Worm (Caenorhabditis elegans) whole organism, L4 larva: ENCODE data around the gene C45B2.1.

Experiments used
- F10B5.3 ChIP-seq: sonication (generic microtip); optimal IDR thresholded peaks from 2 replicates; lab custom pipeline; 2016; ENCODE audit warnings: mild to moderate bottlenecking, missing genetic modification characterization, missing compliant biosample characterization
- F26F4.8 ChIP-seq: fragments of 200-800 bp; sonication (Bioruptor generic); conservative IDR thresholded peaks from 2 replicates; pipeline ENCODE4 v1.3.6; 2022; ENCODE audit warnings: missing genetic modification characterization, missing compliant biosample characterization
- F49E8.2 ChIP-seq: sonication (generic microtip); optimal IDR thresholded peaks from 2 replicates; lab custom pipeline; 2016; ENCODE audit warnings: missing compliant biosample characterization, mild to moderate bottlenecking, missing genetic modification characterization, borderline replicate concordance
- Y5F2A.4 ChIP-seq: fragments of 200-800 bp; sonication (Bioruptor generic); optimal IDR thresholded peaks from 2 replicates; lab custom pipeline; 2018; ENCODE audit warnings: mild to moderate bottlenecking, missing genetic modification characterization, missing compliant biosample characterization
- aha-1 ChIP-seq: fragments of 150-350 bp; peaks from one replicate; lab custom pipeline; 2014; ENCODE audit warnings: missing biosample characterization, missing genetic modification characterization
- aly-2 ChIP-seq: sonication (generic microtip); optimal IDR thresholded peaks from 2 replicates; lab custom pipeline; 2018; ENCODE audit warnings: missing biosample characterization, missing genetic modification characterization
- attf-4 ChIP-seq: sonication (generic microtip); optimal IDR thresholded peaks from 3 replicates; lab custom pipeline; 2017; ENCODE audit warnings: missing biosample characterization, missing genetic modification characterization
- ceh-28 ChIP-seq: fragments of 150-350 bp; optimal IDR thresholded peaks from 2 replicates; lab custom pipeline; 2014; ENCODE audit warnings: missing biosample characterization, missing genetic modification reagents, missing genetic modification characterization
- ceh-32 ChIP-seq: sonication (generic microtip); optimal IDR thresholded peaks from 2 replicates; lab custom pipeline; 2016; ENCODE audit warnings: mild to moderate bottlenecking, missing genetic modification characterization, missing compliant biosample characterization; ENCODE audit not compliant: poor library complexity
- ces-1 ChIP-seq: fragments of 150-350 bp; sonication (generic microtip); optimal IDR thresholded peaks from 4 replicates; lab custom pipeline; 2014; ENCODE audit warnings: missing biosample characterization, missing genetic modification reagents, missing genetic modification characterization
- daf-16 ChIP-seq, 3 experiments: sonication (generic microtip); optimal IDR thresholded peaks; 2 replicates each; lab custom pipeline; 2016 to 2017; ENCODE audit warnings: missing genetic modification characterization in 3 of 3, missing genetic modification reagents in 3 of 3, mild to moderate bottlenecking in 2 of 3, missing compliant biosample characterization in 2 of 3, missing biosample characterization in 1 of 3, moderate library complexity in 1 of 3
- daf-8 ChIP-seq: fragments of 200-800 bp; sonication (Bioruptor generic); IDR thresholded peaks from 2 replicates; pipeline ENCODE4 v1.3.6; 2022; ENCODE audit warnings: missing genetic modification characterization, missing compliant biosample characterization
- dmd-6 ChIP-seq: fragments of 200-800 bp; sonication (Bioruptor generic); IDR thresholded peaks from 2 replicates; pipeline ENCODE4 v1.3.6; 2022; ENCODE audit warnings: missing genetic modification reagents, missing genetic modification characterization, missing compliant biosample characterization
- egl-27 ChIP-seq: sonication (generic microtip); optimal IDR thresholded peaks from 3 replicates; lab custom pipeline; 2017; ENCODE audit warnings: missing biosample characterization, missing genetic modification reagents, missing genetic modification characterization
- fos-1 ChIP-seq: fragments of 150-350 bp; optimal IDR thresholded peaks from 2 replicates; lab custom pipeline; 2014; ENCODE audit warnings: missing biosample characterization, missing genetic modification characterization
- hlh-11 ChIP-seq: fragments of 200-800 bp; sonication (Bioruptor generic); optimal IDR thresholded peaks from 2 replicates; lab custom pipeline; 2018; ENCODE audit warnings: mild to moderate bottlenecking, missing genetic modification characterization, missing compliant biosample characterization
- lin-15B ChIP-seq: fragments of 150-350 bp; sonication (generic microtip); optimal IDR thresholded peaks from 3 replicates; lab custom pipeline; 2014; ENCODE audit warnings: missing biosample characterization, missing genetic modification characterization
- lir-3 ChIP-seq: sonication (generic microtip); optimal IDR thresholded peaks from 2 replicates; lab custom pipeline; 2016; ENCODE audit warnings: mild to moderate bottlenecking, missing genetic modification characterization, missing compliant biosample characterization
- madf-9 ChIP-seq: fragments of 200-800 bp; sonication (Bioruptor generic); conservative IDR thresholded peaks from 2 replicates; pipeline ENCODE4 v1.3.6; 2022; ENCODE audit warnings: missing genetic modification reagents, missing genetic modification characterization, missing compliant biosample characterization
- mep-1 ChIP-seq: fragments of 150-350 bp; sonication (generic microtip); optimal IDR thresholded peaks from 3 replicates; lab custom pipeline; 2014; ENCODE audit warnings: missing biosample characterization, missing genetic modification characterization
- mes-2 ChIP-seq: sonication (generic microtip); optimal IDR thresholded peaks from 2 replicates; lab custom pipeline; 2016; ENCODE audit warnings: missing genotype, mild to moderate bottlenecking, missing genetic modification characterization, missing compliant biosample characterization; ENCODE audit not compliant: poor library complexity, severe bottlenecking
- nhr-102 ChIP-seq: sonication (generic microtip); optimal IDR thresholded peaks from 2 replicates; lab custom pipeline; 2016; ENCODE audit warnings: mild to moderate bottlenecking, missing genetic modification characterization, moderate library complexity, missing compliant biosample characterization
- nhr-111 ChIP-seq: fragments of 200-800 bp; sonication (Bioruptor generic); optimal IDR thresholded peaks from 2 replicates; lab custom pipeline; 2018; ENCODE audit warnings: mild to moderate bottlenecking, missing genetic modification characterization, missing compliant biosample characterization
- nhr-237 ChIP-seq: sonication (generic microtip); optimal IDR thresholded peaks from 2 replicates; lab custom pipeline; 2017; ENCODE audit warnings: missing biosample characterization, missing genetic modification characterization
- nhr-25 ChIP-seq: sonication (generic microtip); optimal IDR thresholded peaks from 2 replicates; lab custom pipeline; 2017; ENCODE audit warnings: missing genetic modification characterization, mild to moderate bottlenecking, missing compliant biosample characterization, antibody characterized with exemption, moderate library complexity, borderline replicate concordance; ENCODE audit not compliant: insufficient read depth
- nhr-28 ChIP-seq: fragments of 150-350 bp; optimal IDR thresholded peaks from 2 replicates; lab custom pipeline; 2014; ENCODE audit warnings: missing biosample characterization, missing genetic modification characterization
- nhr-48 ChIP-seq: sonication (generic microtip); optimal IDR thresholded peaks from 2 replicates; lab custom pipeline; 2016; ENCODE audit warnings: mild to moderate bottlenecking, missing genetic modification characterization, missing compliant biosample characterization
- nhr-6 ChIP-seq: fragments of 150-350 bp; optimal IDR thresholded peaks from 2 replicates; lab custom pipeline; 2014; ENCODE audit warnings: missing biosample characterization, missing genetic modification characterization
- pha-4 ChIP-seq, 2 experiments: fragments of 150-350 bp in 1 of 2; fragments of 200-800 bp in 1 of 2; sonication (Bioruptor generic) in 1 of 2; IDR thresholded peaks in 1 of 2; optimal IDR thresholded peaks in 1 of 2; 2 replicates each; pipeline versions ENCODE4 v1.3.6 to Lab custom; 2014 to 2022; ENCODE audit warnings: missing genetic modification characterization in 2 of 2, missing genetic modification reagents in 2 of 2, missing biosample characterization in 1 of 2, missing compliant biosample characterization in 1 of 2
- pqm-1 ChIP-seq: sonication (generic microtip); optimal IDR thresholded peaks from 2 replicates; lab custom pipeline; 2017; ENCODE audit warnings: missing biosample characterization, missing genetic modification characterization
- set-16 ChIP-seq: fragments of 200-800 bp; sonication (Bioruptor generic); IDR thresholded peaks from 2 replicates; pipeline ENCODE4 v1.3.6; 2022; ENCODE audit warnings: missing genetic modification reagents, missing genetic modification characterization, missing compliant biosample characterization
- snpc-1.2 ChIP-seq: fragments of 200-800 bp; sonication (Bioruptor generic); IDR thresholded peaks from 2 replicates; pipeline ENCODE4 v1.3.6; 2022; ENCODE audit warnings: missing genetic modification reagents, missing genetic modification characterization, missing compliant biosample characterization
- snpc-4 ChIP-seq: fragments of 150-350 bp; optimal IDR thresholded peaks from 2 replicates; lab custom pipeline; 2014; ENCODE audit warnings: missing biosample characterization, missing genetic modification characterization
- spr-3 ChIP-seq: fragments of 200-800 bp; sonication (Bioruptor generic); optimal IDR thresholded peaks from 2 replicates; lab custom pipeline; 2018; ENCODE audit warnings: mild to moderate bottlenecking, missing genetic modification characterization, missing compliant biosample characterization
- unc-62 ChIP-seq, 3 experiments: fragments of 150-350 bp in 1 of 3; sonication (generic microtip); optimal IDR thresholded peaks in 2 of 3; peaks in 1 of 3; 1 replicate in 1 of 3; 2 replicates in 2 of 3; lab custom pipeline; 2014 to 2017; ENCODE audit warnings: missing biosample characterization in 3 of 3, missing genetic modification characterization in 3 of 3, missing genetic modification reagents in 3 of 3, missing genotype in 1 of 3
- ztf-11 ChIP-seq: fragments of 150-350 bp; optimal IDR thresholded peaks from 2 replicates; lab custom pipeline; 2014; ENCODE audit warnings: missing biosample characterization, missing genetic modification characterization

C45B2.1 gene

DNA sequence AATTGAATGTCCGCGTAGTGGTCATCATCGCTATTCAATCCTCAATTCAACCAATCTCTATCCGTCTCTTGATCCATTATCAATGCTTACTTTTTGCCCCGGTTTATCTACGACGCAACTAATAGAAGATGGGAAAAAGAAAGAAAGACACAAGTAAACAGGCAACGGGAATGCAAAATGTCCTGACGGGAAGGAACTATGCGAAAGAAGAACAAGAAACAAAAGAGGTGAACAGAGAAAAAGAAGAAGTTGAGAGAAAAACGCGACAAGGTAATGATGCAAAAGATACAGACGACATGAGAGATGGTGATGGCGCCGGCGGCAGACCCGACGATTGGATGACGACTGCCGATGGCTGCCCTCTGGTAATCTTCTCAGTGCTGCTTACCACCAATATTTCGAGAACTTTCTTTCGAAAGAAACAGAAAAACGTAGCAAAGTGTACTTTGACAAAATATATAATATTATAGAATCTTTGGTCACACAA lies 43.9 kb upstream of the C45B2.1 start (continued):
- TF ChIP-seq aha-1 (tag; lab: Kevin White, UChicago) (peak; percentile 10), aly-2 (tag; lab: Kevin White, UChicago) (no peak), nhr-111 (no peak), attf-4 (tag; lab: Kevin White, UChicago) (no peak), fos-1 (tag; lab: Kevin White, UChicago) (no peak), dmd-6 (peak; percentile 77; the same call in 1 of the 2 replicates), F49E8.2 (tag; lab: Kevin White, UChicago) (no peak), snpc-1.2 (no peak), ceh-32 (no peak), nhr-48 (tag; lab: Kevin White, UChicago) (peak; percentile 74), set-16 (GFP tag; lab: Robert Waterston, UW) (0 out of 2 replicates have a peak, but pooled peaks have one; percentile 31), F10B5.3 (tag; lab: Kevin White, UChicago) (no peak), ztf-11 (tag; lab: Kevin White, UChicago) (no peak), madf-9 (GFP tag; lab: Robert Waterston, UW) (no peak), daf-8 (GFP tag; lab: Robert Waterston, UW) (no peak), unc-62 (GFP tag; optimal IDR thresholded peaks at IDR 0.05 in 1 of 2; lab: Kevin White, UChicago) (peak in 1 of 2 experiments; percentile 10), unc-62 (tag; optimal IDR thresholded peaks at IDR 0.05; lab: Kevin White, UChicago) (no peak), spr-3 (GFP tag; lab: Kevin White, UChicago) (no peak), ceh-28 (tag; lab: Kevin White, UChicago) (no peak), mep-1 (peak; percentile 86), snpc-4 (tag; lab: Kevin White, UChicago) (no peak), lir-3 (tag; lab: Kevin White, UChicago) (no peak), pqm-1 (peak; percentile 89)

- TF ChIP-seq daf-16 (GFP tag; optimal IDR thresholded peaks at IDR 0.05; lab: Kevin White, UChicago) (no peak), daf-16 (tag; optimal IDR thresholded peaks at IDR 0.05; lab: Kevin White, UChicago) (peak; percentile 74), Y5F2A.4 (no peak), nhr-6 (tag; lab: Kevin White, UChicago) (peak; percentile 45), mes-2 (tag; lab: Kevin White, UChicago) (no peak), aha-1 (tag; lab: Kevin White, UChicago) (peak; percentile 86), pha-4 (GFP tag; IDR thresholded peaks at IDR 0.05; lab: Robert Waterston, UW) (no peak), pha-4 (tag; optimal IDR thresholded peaks at IDR 0.05; lab: Kevin White, UChicago) (no peak), unc-62 (GFP tag; optimal IDR thresholded peaks at IDR 0.05 in 1 of 2; lab: Kevin White, UChicago) (peak in 1 of 2 experiments; percentile 57), unc-62 (tag; optimal IDR thresholded peaks at IDR 0.05; lab: Kevin White, UChicago) (no peak), nhr-28 (tag; lab: Kevin White, UChicago) (peak; percentile 58), ces-1 (GFP tag; lab: Kevin White, UChicago) (no peak)
Measured at ce11 chrX:6043283-6043682, 42.6 kb upstream of the C45B2.1 start.

ce11 chrX:6048508-6048907 lies 37.4 kb upstream of the C45B2.1 start, which contains the start of gene pak-1:
Gene pak-1 (minus strand): TSS chrX:6048608.
- TF ChIP-seq nhr-102 (tag; lab: Kevin White, UChicago) (no peak), nhr-237 (tag; lab: Kevin White, UChicago) (no peak), pqm-1 (no peak), egl-27 (tag; lab: Kevin White, UChicago) (no peak), unc-62 (GFP tag; optimal IDR thresholded peaks at IDR 0.05 in 1 of 2; lab: Kevin White, UChicago) (no peak), unc-62 (tag; optimal IDR thresholded peaks at IDR 0.05; lab: Kevin White, UChicago) (no peak)
- TF ChIP-seq, all 104 proteins: peak for 0

DNA sequence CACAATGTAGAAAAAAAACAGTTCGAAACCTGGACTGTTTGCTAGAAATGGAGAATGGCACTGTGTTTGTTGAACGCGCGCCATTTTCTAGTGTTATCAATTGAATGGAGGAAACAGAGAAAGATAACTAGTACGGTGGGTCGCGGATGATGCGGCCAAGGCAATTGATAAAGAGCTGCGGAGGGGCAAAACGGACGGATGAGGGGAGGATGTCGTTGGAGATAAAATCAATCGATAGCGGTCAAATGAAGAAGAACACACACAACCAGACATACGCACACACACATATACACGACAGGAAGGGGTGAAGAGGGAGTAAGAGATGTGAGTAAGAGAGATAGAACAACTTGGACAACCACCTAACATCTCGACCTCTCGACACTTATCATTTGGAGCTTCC lies 35.8 kb upstream of the C45B2.1 start:
- no peak for TF ChIP-seq nhr-25
- peak; percentile 20 for TF ChIP-seq ceh-28 (tag; lab: Kevin White, UChicago)
- no peak for TF ChIP-seq F26F4.8 (GFP tag; lab: Robert Waterston, UW)
- no peak for TF ChIP-seq lin-15B (tag; lab: Kevin White, UChicago)
- TF ChIP-seq nhr-28 (tag; lab: Kevin White, UChicago), result peak; percentile 49
- TF ChIP-seq hlh-11, result peak; percentile 37
- no peak for TF ChIP-seq daf-16 (GFP tag; optimal IDR thresholded peaks at IDR 0.05; lab: Kevin White, UChicago)
- TF ChIP-seq daf-16 (tag; optimal IDR thresholded peaks at IDR 0.05; lab: Kevin White, UChicago), result peak; percentile 26
